Worm (Caenorhabditis elegans) whole organism, early embryonic: ENCODE data around the gene hex-1.

Experiments
- F13C5.2 ChIP-seq: sonication (generic microtip); optimal IDR thresholded peaks from 2 replicates; lab custom pipeline; 2017; ENCODE audit warnings: mild to moderate bottlenecking, missing genetic modification characterization, inconsistent platforms, missing compliant biosample characterization
- ama-1 ChIP-seq: fragments of 150-350 bp; optimal IDR thresholded peaks from 2 replicates; lab custom pipeline; 2014
- ets-7 ChIP-seq: sonication (generic microtip); optimal IDR thresholded peaks from 2 replicates; lab custom pipeline; 2016; ENCODE audit warnings: missing genotype, missing genetic modification characterization, missing compliant biosample characterization
- hmbx-1 ChIP-seq: sonication (generic microtip); optimal IDR thresholded peaks from 2 replicates; lab custom pipeline; 2016; ENCODE audit warnings: mild to moderate bottlenecking, missing genetic modification characterization, missing compliant biosample characterization
- hmg-4 ChIP-seq: fragments of 200-800 bp; sonication (Bioruptor generic); optimal IDR thresholded peaks from 2 replicates; lab custom pipeline; 2018; ENCODE audit warnings: mild to moderate bottlenecking, missing genetic modification characterization, missing compliant biosample characterization
- pes-1 ChIP-seq: fragments of 200-800 bp; sonication (Bioruptor generic); IDR thresholded peaks from 2 replicates; pipeline ENCODE4 v1.3.6; 2022; ENCODE audit warnings: missing genetic modification reagents, missing genetic modification characterization, missing compliant biosample characterization
- tbx-11 ChIP-seq: fragments of 200-800 bp; sonication (Bioruptor generic); IDR thresholded peaks from 2 replicates; pipeline ENCODE4 v1.3.6; 2022; ENCODE audit warnings: missing genetic modification characterization, missing compliant biosample characterization

DNA sequence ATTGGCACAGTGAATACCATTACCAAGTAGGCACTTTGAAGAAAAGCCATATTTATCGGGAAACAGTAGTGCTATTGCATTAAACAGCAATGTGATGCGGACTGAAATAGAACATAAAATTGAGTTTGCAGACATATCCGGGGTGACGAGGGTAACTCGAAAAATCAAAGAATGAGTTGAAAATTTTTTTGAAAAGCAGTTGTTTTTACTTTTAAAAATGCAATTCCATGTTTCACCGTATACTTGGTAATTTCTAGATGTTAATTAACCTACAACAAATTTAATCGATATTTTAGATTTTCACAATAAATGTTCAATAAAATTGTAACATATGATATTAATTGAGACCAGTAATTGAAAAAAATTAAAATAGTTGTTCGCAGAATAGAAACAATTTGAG lies 53.3 kb downstream of the hex-1 start, which contains the start of gene AH9.4:
- TF ChIP-seq tbx-11 (GFP tag; lab: Robert Waterston, UW) (no peak), pes-1 (no peak), ama-1 (no peak), F13C5.2 (tag; lab: Kevin White, UChicago) (no peak), hmbx-1 (tag; lab: Kevin White, UChicago) (no peak), hmg-4 (GFP tag; lab: Kevin White, UChicago) (no peak), ets-7 (tag; lab: Kevin White, UChicago) (no peak)
